Worm (Caenorhabditis elegans) whole organism, young adult: ENCODE measurements around the gene F13E6.2.

Source experiments
- K11D2.4 ChIP-seq: fragments of 200-800 bp; sonication (Bioruptor generic); IDR thresholded peaks from 2 replicates; pipeline ENCODE4 v1.3.6; 2022; ENCODE audit warnings: missing genetic modification reagents, missing genetic modification characterization, missing compliant biosample characterization
- cebp-1 ChIP-seq, 2 experiments: fragments of 200-800 bp in 1 of 2; sonication (Bioruptor generic) in 1 of 2; sonication (generic microtip) in 1 of 2; IDR thresholded peaks in 1 of 2; optimal IDR thresholded peaks in 1 of 2; 2 replicates each; pipeline versions ENCODE4 v1.3.6 to Lab custom; 2017 to 2022; ENCODE audit warnings: missing compliant biosample characterization in 2 of 2, missing genetic modification characterization in 2 of 2, mild to moderate bottlenecking in 1 of 2, missing genetic modification reagents in 1 of 2, moderate library complexity in 1 of 2
- nhr-80 ChIP-seq: sonication (generic microtip); optimal IDR thresholded peaks from 2 replicates; lab custom pipeline; 2016; ENCODE audit warnings: missing genetic modification characterization, missing compliant biosample characterization
- sptf-2 ChIP-seq: fragments of 200-800 bp; sonication (Bioruptor generic); optimal IDR thresholded peaks from 2 replicates; lab custom pipeline; 2018; ENCODE audit warnings: mild to moderate bottlenecking, missing genetic modification characterization, missing compliant biosample characterization

The F13E6.2 gene

DNA sequence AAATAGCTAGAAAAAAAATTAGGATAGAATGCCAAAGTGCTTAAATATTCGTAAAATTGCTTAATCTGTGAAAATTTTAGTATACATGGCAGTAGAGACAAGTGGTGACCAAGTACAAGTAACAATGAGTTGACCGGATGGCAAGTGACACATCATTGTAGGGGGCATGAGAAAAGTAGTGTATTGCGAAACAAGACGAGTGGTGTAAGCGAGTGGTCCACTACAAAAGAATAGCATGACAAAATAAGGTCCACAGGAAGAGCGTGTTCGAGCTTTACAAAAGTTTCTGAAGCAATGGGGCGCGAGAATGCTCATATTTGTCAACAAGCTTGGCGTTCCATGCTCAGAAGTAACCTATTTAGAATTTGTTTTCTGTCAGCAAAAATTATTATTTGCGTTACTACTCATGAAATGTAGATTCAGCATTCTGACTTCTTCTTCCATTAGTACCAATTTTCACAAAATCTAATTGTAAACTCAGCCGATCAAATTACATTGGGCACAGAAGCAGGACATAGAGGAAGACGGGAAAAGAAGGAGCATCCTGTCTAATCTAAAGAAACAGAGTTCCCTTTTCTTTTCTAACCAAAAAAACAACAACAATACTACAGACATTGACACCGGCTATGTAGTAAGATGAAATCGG is 54.4 kb downstream of the F13E6.2 start:
- TF ChIP-seq cebp-1 (GFP tag; IDR thresholded peaks at IDR 0.05; lab: Robert Waterston, UW) (no peak), cebp-1 (tag; optimal IDR thresholded peaks at IDR 0.05; lab: Kevin White, UChicago) (peak; percentile 75), K11D2.4 (GFP tag; lab: Robert Waterston, UW) (no peak)

DNA sequence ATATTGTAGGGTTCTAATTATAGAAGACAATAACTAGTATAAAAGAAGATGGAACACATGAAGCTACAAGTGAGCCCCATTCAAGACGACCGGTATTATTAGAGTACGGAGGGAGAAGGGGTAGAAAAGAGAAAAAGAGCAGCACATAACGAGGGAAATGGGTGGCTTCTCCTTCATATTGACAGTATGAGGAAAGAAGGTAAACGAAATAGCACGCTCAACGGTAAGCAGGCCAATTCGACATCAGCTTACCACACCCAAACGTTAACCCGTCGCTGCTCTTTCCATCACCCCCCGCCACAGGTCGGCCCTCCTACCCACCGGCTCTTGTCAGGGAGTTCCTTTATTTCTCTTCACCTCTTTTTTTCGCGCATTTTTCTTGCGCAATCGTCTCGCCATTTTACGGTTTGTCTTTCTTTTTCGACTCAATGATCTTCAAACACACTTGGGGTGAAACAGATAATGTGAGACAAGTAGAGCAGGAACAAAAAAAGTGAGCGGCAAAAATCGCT is 55.4 kb downstream of the F13E6.2 start:
- TF ChIP-seq nhr-80 (tag; lab: Kevin White, UChicago) (peak; percentile 28), sptf-2 (GFP tag; lab: Kevin White, UChicago) (no peak)
